Fruit fly (Drosophila melanogaster) whole organism, embryonic: ENCODE data around the gene bor.

ENCODE experiments used
- B-H2 ChIP-seq: fragments of 200-800 bp; sonication (Bioruptor generic); optimal IDR thresholded peaks from 2 replicates; lab custom pipeline; 2018; ENCODE audit warnings: missing biosample characterization, mild to moderate bottlenecking, missing genetic modification characterization
- Bdp1 ChIP-seq: fragments of 200-800 bp; sonication (Bioruptor generic); optimal IDR thresholded peaks from 3 replicates; lab custom pipeline; 2016; ENCODE audit warnings: missing biosample characterization, missing genetic modification characterization
- CG10565 ChIP-seq: fragments of 200-800 bp; sonication (Bioruptor generic); optimal IDR thresholded peaks from 3 replicates; lab custom pipeline; 2016; ENCODE audit warnings: missing biosample characterization, mild to moderate bottlenecking, missing genetic modification characterization
- CG11695 ChIP-seq: fragments of 200-800 bp; sonication (Bioruptor generic); IDR thresholded peaks from 3 replicates; pipeline ENCODE4 v1.3.6; 2022; ENCODE audit warnings: missing biosample characterization, missing genetic modification characterization
- CG13624 ChIP-seq: fragments of 200-800 bp; sonication (Bioruptor generic); optimal IDR thresholded peaks from 2 replicates; lab custom pipeline; 2016; ENCODE audit warnings: missing biosample characterization, missing genetic modification characterization
- CG14860 ChIP-seq: fragments of 200-800 bp; sonication (Bioruptor generic); IDR thresholded peaks from 3 replicates; pipeline ENCODE4 v1.3.6; 2022; ENCODE audit warnings: missing biosample characterization, missing genetic modification characterization; ENCODE audit not compliant: partially characterized antibody
- CG1529 ChIP-seq: fragments of 200-800 bp; sonication (Bioruptor generic); optimal IDR thresholded peaks from 3 replicates; lab custom pipeline; 2018; ENCODE audit warnings: missing biosample characterization, missing genetic modification characterization
- CG1603 ChIP-seq: fragments of 200-800 bp; sonication (Bioruptor generic); optimal IDR thresholded peaks from 2 replicates; lab custom pipeline; 2019; ENCODE audit warnings: missing biosample characterization, mild to moderate bottlenecking, missing genetic modification characterization, moderate library complexity
- CG16779 ChIP-seq: fragments of 200-800 bp; sonication (Bioruptor generic); IDR thresholded peaks from 2 replicates; pipeline ENCODE4 v1.3.6; 2022; ENCODE audit warnings: missing biosample characterization, missing genetic modification characterization
- CG17359 ChIP-seq: fragments of 200-800 bp; sonication (Bioruptor generic); optimal IDR thresholded peaks from 3 replicates; lab custom pipeline; 2018; ENCODE audit warnings: missing biosample characterization, mild to moderate bottlenecking, missing genetic modification characterization, moderate library complexity
- CG1792 ChIP-seq: fragments of 200-800 bp; sonication (Bioruptor generic); optimal IDR thresholded peaks from 2 replicates; lab custom pipeline; 2016; ENCODE audit warnings: missing biosample characterization, missing genetic modification characterization
- CG18476 ChIP-seq: fragments of 200-800 bp; sonication (Bioruptor generic); optimal IDR thresholded peaks from 2 replicates; lab custom pipeline; 2016; ENCODE audit warnings: missing biosample characterization, mild to moderate bottlenecking, missing genetic modification characterization
- CG30403 ChIP-seq: fragments of 200-800 bp; sonication (Bioruptor generic); optimal IDR thresholded peaks from 3 replicates; lab custom pipeline; 2016; ENCODE audit warnings: missing biosample characterization, missing genetic modification characterization
- CG32767 ChIP-seq: fragments of 200-800 bp; sonication (Bioruptor generic); IDR thresholded peaks from 2 replicates; pipeline ENCODE4 v1.3.6; 2022; ENCODE audit warnings: missing biosample characterization, missing genetic modification characterization
- CG3995 ChIP-seq: fragments of 200-800 bp; sonication (Bioruptor generic); optimal IDR thresholded peaks from 3 replicates; lab custom pipeline; 2016; ENCODE audit warnings: missing biosample characterization, missing genetic modification characterization
- CG4820 ChIP-seq: fragments of 200-800 bp; sonication (Bioruptor generic); optimal IDR thresholded peaks from 3 replicates; lab custom pipeline; 2016; ENCODE audit warnings: missing biosample characterization, missing genetic modification characterization
- CG6791 ChIP-seq: fragments of 200-800 bp; sonication (Bioruptor generic); IDR thresholded peaks from 3 replicates; pipeline ENCODE4 v1.3.6; 2022; ENCODE audit warnings: missing biosample characterization, missing genetic modification characterization; ENCODE audit not compliant: partially characterized antibody
- CG8388 ChIP-seq: fragments of 200-800 bp; sonication (Bioruptor generic); optimal IDR thresholded peaks from 2 replicates; lab custom pipeline; 2019; ENCODE audit warnings: missing biosample characterization, mild to moderate bottlenecking, missing genetic modification characterization, moderate library complexity
- Camta ChIP-seq: fragments of 200-800 bp; sonication (Bioruptor generic); optimal IDR thresholded peaks from 2 replicates; lab custom pipeline; 2016; ENCODE audit warnings: missing biosample characterization, missing genetic modification characterization
- CkIIα-i1 ChIP-seq: fragments of 200-800 bp; sonication (Bioruptor generic); IDR thresholded peaks from 2 replicates; pipeline ENCODE4 v1.3.6; 2022; ENCODE audit warnings: missing biosample characterization, missing genetic modification characterization
- D19B ChIP-seq: fragments of 200-800 bp; sonication (Bioruptor generic); optimal IDR thresholded peaks from 2 replicates; lab custom pipeline; 2017; ENCODE audit warnings: missing biosample characterization, mild to moderate bottlenecking, missing genetic modification characterization
- Doc3 ChIP-seq: fragments of 200-800 bp; sonication (Bioruptor generic); IDR thresholded peaks from 3 replicates; pipeline ENCODE4 v1.3.6; 2022; ENCODE audit warnings: missing biosample characterization, missing genetic modification characterization; ENCODE audit not compliant: partially characterized antibody
- Drgx ChIP-seq: fragments of 200-800 bp; sonication (Bioruptor generic); IDR thresholded peaks from 2 replicates; pipeline ENCODE4 v1.3.6; 2022; ENCODE audit warnings: missing biosample characterization, missing genetic modification characterization
- Mes4 ChIP-seq: fragments of 200-800 bp; sonication (Bioruptor generic); optimal IDR thresholded peaks from 2 replicates; lab custom pipeline; 2016; ENCODE audit warnings: missing biosample characterization, missing genetic modification characterization
- NK7.1 ChIP-seq: fragments of 200-800 bp; sonication (Bioruptor generic); optimal IDR thresholded peaks from 3 replicates; lab custom pipeline; 2016; ENCODE audit warnings: missing biosample characterization, missing genetic modification characterization
- PHDP ChIP-seq: fragments of 200-800 bp; sonication (Bioruptor generic); optimal IDR thresholded peaks from 3 replicates; lab custom pipeline; 2018; ENCODE audit warnings: missing biosample characterization, mild to moderate bottlenecking, missing genetic modification characterization, moderate library complexity
- Sox102F ChIP-seq: fragments of 200-800 bp; sonication (Bioruptor generic); optimal IDR thresholded peaks from 2 replicates; lab custom pipeline; 2018; ENCODE audit warnings: missing biosample characterization, mild to moderate bottlenecking, missing genetic modification characterization, moderate library complexity
- Spps ChIP-seq: fragments of 200-800 bp; sonication (Bioruptor generic); optimal IDR thresholded peaks from 2 replicates; lab custom pipeline; 2018; ENCODE audit warnings: missing biosample characterization, mild to moderate bottlenecking, missing genetic modification characterization
- Taf1 ChIP-seq: fragments of 200-800 bp; sonication (Bioruptor generic); IDR thresholded peaks from 2 replicates; pipeline ENCODE4 v1.3.6; 2022; ENCODE audit warnings: missing biosample characterization, missing genetic modification characterization
- YL-1 ChIP-seq: fragments of 200-800 bp; sonication (Bioruptor generic); optimal IDR thresholded peaks from 3 replicates; lab custom pipeline; 2017; ENCODE audit warnings: missing biosample characterization, mild to moderate bottlenecking, missing genetic modification characterization
- ab ChIP-seq: fragments of 200-800 bp; sonication (Bioruptor generic); optimal IDR thresholded peaks from 2 replicates; lab custom pipeline; 2016; ENCODE audit warnings: missing biosample characterization, missing genetic modification characterization
- ash1 ChIP-seq: fragments of 200-800 bp; sonication (Bioruptor generic); optimal IDR thresholded peaks from 2 replicates; lab custom pipeline; 2018; ENCODE audit warnings: missing biosample characterization, mild to moderate bottlenecking, missing genetic modification characterization
- cato ChIP-seq: fragments of 200-800 bp; sonication (Bioruptor generic); optimal IDR thresholded peaks from 2 replicates; lab custom pipeline; 2016; ENCODE audit warnings: missing biosample characterization, missing genetic modification characterization, borderline replicate concordance
- ci ChIP-seq: fragments of 200-800 bp; sonication (Bioruptor generic); IDR thresholded peaks from 3 replicates; pipeline ENCODE4 v1.3.6; 2022; ENCODE audit warnings: missing biosample characterization, missing genetic modification characterization
- dm ChIP-seq: fragments of 200-800 bp; sonication (Bioruptor generic); optimal IDR thresholded peaks from 3 replicates; lab custom pipeline; 2016; ENCODE audit warnings: missing biosample characterization, missing genetic modification characterization
- emc ChIP-seq: fragments of 200-800 bp; sonication (Bioruptor generic); optimal IDR thresholded peaks from 2 replicates; lab custom pipeline; 2016; ENCODE audit warnings: missing biosample characterization, missing genetic modification characterization
- esg ChIP-seq: fragments of 200-800 bp; sonication (Bioruptor generic); conservative IDR thresholded peaks from 2 replicates; pipeline ENCODE4 v1.3.6; 2022; ENCODE audit warnings: missing biosample characterization, missing genetic modification characterization
- her ChIP-seq: fragments of 200-800 bp; sonication (Bioruptor generic); optimal IDR thresholded peaks from 2 replicates; lab custom pipeline; 2016; ENCODE audit warnings: missing biosample characterization, missing genetic modification characterization
- inv ChIP-seq: fragments of 200-800 bp; sonication (Bioruptor generic); IDR thresholded peaks from 2 replicates; pipeline ENCODE4 v1.3.6; 2022; ENCODE audit warnings: missing biosample characterization, missing genetic modification characterization; ENCODE audit not compliant: partially characterized antibody
- sc ChIP-seq, 3 experiments: fragments of >200 bp in 2 of 3; fragments of 200-800 bp in 1 of 3; sonication (Bioruptor generic) in 1 of 3; optimal IDR thresholded peaks; 2 replicates in 2 of 3; 3 replicates in 1 of 3; lab custom pipeline; 2017; ENCODE audit warnings: mild to moderate bottlenecking in 1 of 3, missing biosample characterization in 1 of 3, missing genetic modification characterization in 1 of 3, missing genetic modification reagents in 1 of 3
- sim ChIP-seq: fragments of 200-800 bp; sonication (Bioruptor generic); IDR thresholded peaks from 2 replicates; pipeline ENCODE4 v1.3.6; 2022; ENCODE audit warnings: missing biosample characterization, missing genetic modification characterization
- sima ChIP-seq: fragments of 200-800 bp; sonication (Bioruptor generic); optimal IDR thresholded peaks from 2 replicates; lab custom pipeline; 2016; ENCODE audit warnings: missing biosample characterization, missing genetic modification characterization
- so ChIP-seq: fragments of 200-800 bp; sonication (Bioruptor generic); IDR thresholded peaks from 3 replicates; pipeline ENCODE4 v1.3.6; 2022; ENCODE audit warnings: missing biosample characterization, missing genetic modification characterization
- sug ChIP-seq: fragments of 200-800 bp; optimal IDR thresholded peaks from 2 replicates; lab custom pipeline; 2019; ENCODE audit warnings: missing biosample characterization, mild to moderate bottlenecking, missing genetic modification characterization, moderate library complexity
- tna ChIP-seq: fragments of 200-800 bp; sonication (Bioruptor generic); IDR thresholded peaks from 2 replicates; pipeline ENCODE4 v1.3.6; 2022; ENCODE audit warnings: missing biosample characterization, missing genetic modification characterization; ENCODE audit not compliant: partially characterized antibody
- ttk ChIP-seq: fragments of 200-800 bp; sonication (Bioruptor generic); IDR thresholded peaks from 2 replicates; pipeline ENCODE4 v2.1.2; 2022; ENCODE audit warnings: missing biosample characterization, missing genetic modification characterization
- vfl ChIP-seq: fragments of 200-800 bp; sonication (Bioruptor generic); optimal IDR thresholded peaks from 2 replicates; lab custom pipeline; 2016; ENCODE audit warnings: missing biosample characterization, missing genetic modification characterization
- vvl ChIP-seq: fragments of 200-800 bp; sonication (Bioruptor generic); IDR thresholded peaks from 2 replicates; pipeline ENCODE4 v1.3.6; 2022; ENCODE audit warnings: missing biosample characterization, missing genetic modification characterization
- wor ChIP-seq: fragments of 200-800 bp; sonication (Bioruptor generic); IDR thresholded peaks from 2 replicates; pipeline ENCODE4 v1.3.6; 2022; ENCODE audit warnings: missing biosample characterization, missing genetic modification characterization

bor gene

DNA sequence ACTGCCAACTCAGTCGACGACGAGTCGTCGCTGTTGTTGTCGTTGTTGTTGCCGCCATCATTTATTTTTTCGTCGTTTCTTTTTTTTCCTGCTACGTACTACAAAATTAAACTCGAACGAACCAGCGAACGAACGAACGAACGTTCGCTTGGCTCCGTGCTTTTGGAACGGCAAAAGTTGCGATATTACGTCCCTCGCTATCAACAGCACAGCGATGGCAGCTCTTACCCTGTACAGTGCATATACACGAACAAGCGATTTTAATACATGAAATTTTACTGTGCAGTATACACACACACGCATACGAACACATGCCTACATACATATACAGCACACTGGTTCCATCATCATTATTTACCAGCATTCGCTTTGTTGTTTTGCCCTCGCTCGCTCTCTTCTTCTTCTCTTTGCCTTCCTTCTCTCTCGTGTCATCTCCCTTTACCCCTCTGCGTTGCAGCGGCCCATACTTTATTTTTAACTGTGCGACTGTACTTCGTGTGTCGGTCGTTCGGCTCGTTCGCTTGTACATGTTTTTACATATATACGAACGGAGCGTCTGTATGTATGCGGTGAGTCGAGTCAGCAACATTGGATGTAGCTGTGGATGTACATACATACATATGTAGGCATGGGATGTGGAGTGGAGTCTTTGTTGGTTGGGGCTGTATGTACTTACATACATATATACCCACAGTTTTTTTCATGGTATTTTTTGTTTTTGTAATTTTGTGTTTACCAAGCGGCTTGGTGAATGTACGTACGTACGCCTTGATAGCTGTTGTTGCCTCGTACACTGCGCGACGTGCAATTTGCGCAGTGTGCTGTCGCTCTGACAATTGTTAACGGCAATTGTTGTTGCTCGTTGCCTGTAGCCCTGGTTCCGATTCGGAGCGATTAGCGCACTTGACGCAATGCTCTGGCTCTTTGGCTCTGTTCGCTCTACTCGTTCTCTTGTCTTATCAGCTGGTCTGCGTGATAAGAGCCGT is 13.8 kb downstream of the bor start (continued):
- TF ChIP-seq tna (no peak), dm (peak; percentile 48), ttk (GFP tag; lab: Robert Waterston, UW) (no peak), CG3995 (GFP tag; lab: Kevin White, UChicago) (peak; percentile 75), CG1603 (tag; lab: Kevin White, UChicago) (peak; percentile 27), CG16779 (GFP tag; lab: Robert Waterston, UW) (no peak), emc (no peak), ab (GFP tag; lab: Kevin White, UChicago) (peak; percentile 82), Doc3 (GFP tag; lab: Robert Waterston, UW) (no peak), sc (optimal IDR thresholded peaks at IDR 0.05; lab: Kevin White, UChicago) (no peak), sc (GFP tag; optimal IDR thresholded peaks at IDR 0.05; lab: Kevin White, UChicago) (no peak), CG18476 (no peak), her (peak; percentile 30), CG13624 (GFP tag; lab: Kevin White, UChicago) (peak; percentile 74), esg (GFP tag; lab: Robert Waterston, UW) (no peak), so (GFP tag; lab: Robert Waterston, UW) (no peak), vvl (GFP tag; lab: Robert Waterston, UW) (no peak), ash1 (peak; percentile 82), ci (GFP tag; lab: Robert Waterston, UW) (no peak), Camta (GFP tag; lab: Kevin White, UChicago) (no peak), D19B (GFP tag; lab: Kevin White, UChicago) (peak; percentile 99), sug (tag; lab: Kevin White, UChicago) (peak; percentile 64), Taf1 (no peak), CG32767 (no peak), Bdp1 (GFP tag; lab: Kevin White, UChicago) (peak; percentile 4), CG11695 (GFP tag; lab: Robert Waterston, UW) (no peak), Drgx (GFP tag; lab: Robert Waterston, UW) (no peak), CG4820 (GFP tag; lab: Kevin White, UChicago) (peak; percentile 45), sim (GFP tag; lab: Robert Waterston, UW) (no peak), CG8388 (GFP tag; lab: Kevin White, UChicago) (no peak), CG1529 (GFP tag; lab: Kevin White, UChicago) (no peak), wor (GFP tag; lab: Robert Waterston, UW) (no peak), NK7.1 (GFP tag; lab: Kevin White, UChicago) (no peak), YL-1 (no peak), CG1792 (GFP tag; lab: Kevin White, UChicago) (no peak), vfl (GFP tag; lab: Kevin White, UChicago) (no peak), B-H2 (GFP tag; lab: Kevin White, UChicago) (peak; percentile 79), Mes4 (peak; percentile 28), CG6791 (no peak), sima (no peak), CG10565 (GFP tag; lab: Kevin White, UChicago) (no peak), PHDP (tag; lab: Kevin White, UChicago) (peak; percentile 24), Sox102F (GFP tag; lab: Kevin White, UChicago) (no peak), inv (GFP tag; lab: Robert Waterston, UW) (no peak), Spps (no peak), CG17359 (tag; lab: Kevin White, UChicago) (peak; percentile 26), CkIIα-i1 (GFP tag; lab: Robert Waterston, UW) (no peak), CG30403 (GFP tag; lab: Kevin White, UChicago) (peak; percentile 28), CG14860 (no peak), cato (GFP tag; lab: Kevin White, UChicago) (no peak)
